Fruit fly (Drosophila melanogaster): ENCODE measurements around the gene Gmd.

Gmd gene

DNA sequence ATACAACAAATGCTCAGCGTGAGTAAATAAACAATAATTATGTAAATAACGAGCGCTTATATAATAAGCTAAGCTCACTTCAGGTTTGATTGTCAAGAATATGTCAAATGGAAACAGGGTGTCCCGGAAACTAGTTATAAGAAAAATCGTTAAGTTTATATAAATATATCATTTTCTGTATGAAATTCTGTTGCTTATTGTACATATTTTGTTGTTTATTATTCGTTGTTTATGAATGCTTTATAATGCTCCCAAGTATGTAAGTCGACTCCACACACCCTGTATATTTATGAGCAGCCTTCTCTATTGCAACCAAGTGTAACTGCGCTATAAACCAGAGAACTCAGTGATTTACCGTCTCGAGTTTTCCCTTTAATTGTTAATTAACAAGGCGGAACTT lies 46.3 kb downstream of the Gmd start:
- TF ChIP-seq CG14050 (GFP tag; IDR thresholded peaks at IDR 0.05) (0 out of 3 replicates have a peak, but pooled peaks have one; percentile 10), CG12071 (GFP tag; optimal IDR thresholded peaks at IDR 0.05) (peak; percentile 1), CG16779 (GFP tag; IDR thresholded peaks at IDR 0.05) (no peak), dmrt99B (tag; optimal IDR thresholded peaks at IDR 0.05) (peak; percentile 11), HLH54F (GFP tag; optimal IDR thresholded peaks at IDR 0.05) (no peak), CG7271 (tag; optimal IDR thresholded peaks at IDR 0.05) (no peak), ci (GFP tag; IDR thresholded peaks at IDR 0.05) (peak; percentile 68; the same call in 2 of the 3 replicates), repo (GFP tag; optimal IDR thresholded peaks at IDR 0.05) (no peak), ftz-f1 (GFP tag; optimal IDR thresholded peaks at IDR 0.05) (no peak), hkb (optimal IDR thresholded peaks at IDR 0.05) (no peak), hkb (GFP tag; IDR thresholded peaks at IDR 0.05) (0 out of 2 replicates have a peak, but pooled peaks have one; percentile 13), CG14667 (GFP tag; IDR thresholded peaks at IDR 0.05) (0 out of 2 replicates have a peak, but pooled peaks have one; percentile 3), CG10209 (GFP tag; optimal IDR thresholded peaks at IDR 0.05) (no peak), CG10366 (GFP tag; IDR thresholded peaks at IDR 0.05) (0 out of 2 replicates have a peak, but pooled peaks have one; percentile 8), HmgD (GFP tag; optimal IDR thresholded peaks at IDR 0.05) (no peak), Hr39 (optimal IDR thresholded peaks at IDR 0.05) (no peak), lab (GFP tag; optimal IDR thresholded peaks at IDR 0.05) (peak; percentile 34), Ravus (GFP tag; IDR thresholded peaks at IDR 0.05) (no peak), Drgx (GFP tag; IDR thresholded peaks at IDR 0.05) (peak; percentile 44), E2f1 (GFP tag; IDR thresholded peaks at IDR 0.05) (peak; percentile 15; the same call in 1 of the 2 replicates), unpg (GFP tag; optimal IDR thresholded peaks at IDR 0.05) (peak; percentile 41), Sox102F (GFP tag; optimal IDR thresholded peaks at IDR 0.05) (peak; percentile 5), gem (tag; optimal IDR thresholded peaks at IDR 0.05) (peak; percentile 49), CG13424 (tag; optimal IDR thresholded peaks at IDR 0.05) (peak; percentile 26), Spps (tag; optimal IDR thresholded peaks at IDR 0.05) (no peak), CG14710 (tag; optimal IDR thresholded peaks at IDR 0.05) (no peak), pan (optimal IDR thresholded peaks at IDR 0.05) (no peak), pan (GFP tag; optimal IDR thresholded peaks at IDR 0.05 in 1 of 2, IDR thresholded peaks at IDR 0.05 in 1 of 2) (peak in 1 of 2 experiments; percentile 21), CG11695 (GFP tag; IDR thresholded peaks at IDR 0.05) (0 out of 3 replicates have a peak, but pooled peaks have one; percentile 13), CG2678 (tag; optimal IDR thresholded peaks at IDR 0.05) (peak; percentile 37), CG3281 (GFP tag; optimal IDR thresholded peaks at IDR 0.05) (peak; percentile 28), CG17912 (GFP tag; optimal IDR thresholded peaks at IDR 0.05) (no peak), CG2120 (GFP tag; optimal IDR thresholded peaks at IDR 0.05) (peak; percentile 17), CG17829 (tag; optimal IDR thresholded peaks at IDR 0.05) (no peak), tap (tag; optimal IDR thresholded peaks at IDR 0.05) (peak; percentile 8), CG12659 (GFP tag; optimal IDR thresholded peaks at IDR 0.05) (no peak), grau (tag; optimal IDR thresholded peaks at IDR 0.05) (peak; percentile 14), Oaz (GFP tag; IDR thresholded peaks at IDR 0.05) (no peak), row (GFP tag; IDR thresholded peaks at IDR 0.05) (peak; percentile 30; the same call in 1 of the 3 replicates), CG2889 (GFP tag; IDR thresholded peaks at IDR 0.05) (no peak), gro (GFP tag; optimal IDR thresholded peaks at IDR 0.05) (no peak), Fer3 (tag; optimal IDR thresholded peaks at IDR 0.05) (peak; percentile 14), CG5180 (GFP tag; optimal IDR thresholded peaks at IDR 0.05) (no peak), Oli (tag; optimal IDR thresholded peaks at IDR 0.05) (peak; percentile 19), crol (GFP tag; IDR thresholded peaks at IDR 0.05) (no peak), wek (GFP tag; optimal IDR thresholded peaks at IDR 0.05) (no peak), abd-A (tag; optimal IDR thresholded peaks at IDR 0.05) (no peak), CG15269 (tag; optimal IDR thresholded peaks at IDR 0.05) (peak; percentile 20), ERR (GFP tag; optimal IDR thresholded peaks at IDR 0.05) (no peak), Pdp1 (GFP tag; optimal IDR thresholded peaks at IDR 0.05) (peak in 1 of 2 experiments; percentile 73), sens (GFP tag) (peak; percentile 83)

Measured in whole organism, embryonic.